Worm (Caenorhabditis elegans) whole organism, L4 larva: Measurements from ENCODE around the gene rpn-5.

Source experiments
- D1046.2 ChIP-seq: fragments of 200-800 bp; sonication (Bioruptor generic); IDR thresholded peaks from 2 replicates; pipeline ENCODE4 v1.3.6; 2022; ENCODE audit warnings: missing genetic modification characterization, missing compliant biosample characterization
- fos-1 ChIP-seq: fragments of 150-350 bp; optimal IDR thresholded peaks from 2 replicates; lab custom pipeline; 2014; ENCODE audit warnings: missing biosample characterization, missing genetic modification characterization
- hif-1 ChIP-seq, 2 experiments: sonication (generic microtip); optimal IDR thresholded peaks; 2 replicates each; lab custom pipeline; 2016 to 2017; ENCODE audit warnings: missing compliant biosample characterization in 2 of 2, missing genetic modification characterization in 2 of 2, missing genetic modification reagents in 2 of 2, missing genotype in 2 of 2, mild to moderate bottlenecking in 1 of 2
- nhr-76 ChIP-seq: fragments of 150-350 bp; optimal IDR thresholded peaks from 2 replicates; lab custom pipeline; 2014; ENCODE audit warnings: missing biosample characterization, missing genetic modification characterization
- set-16 ChIP-seq: fragments of 200-800 bp; sonication (Bioruptor generic); IDR thresholded peaks from 2 replicates; pipeline ENCODE4 v1.3.6; 2022; ENCODE audit warnings: missing genetic modification reagents, missing genetic modification characterization, missing compliant biosample characterization
- skn-1 ChIP-seq: fragments of 150-350 bp; optimal IDR thresholded peaks from 2 replicates; lab custom pipeline; 2014; ENCODE audit warnings: missing biosample characterization, missing genetic modification characterization
- ztf-11 ChIP-seq: fragments of 150-350 bp; optimal IDR thresholded peaks from 2 replicates; lab custom pipeline; 2014; ENCODE audit warnings: missing biosample characterization, missing genetic modification characterization

ce11 chrII:4658245-4658644 is 40.0 kb downstream of the rpn-5 start:
- no peak for TF ChIP-seq D1046.2 (GFP tag; lab: Robert Waterston, UW)
- no peak for TF ChIP-seq nhr-76 (tag; lab: Kevin White, UChicago)
- TF ChIP-seq skn-1 (tag; lab: Kevin White, UChicago) = no peak
- no peak for TF ChIP-seq set-16 (GFP tag; lab: Robert Waterston, UW)
- no peak for TF ChIP-seq hif-1 (tag; optimal IDR thresholded peaks at IDR 0.05; lab: Kevin White, UChicago)
- TF ChIP-seq ztf-11 (tag; lab: Kevin White, UChicago) = no peak
- TF ChIP-seq fos-1 = no peak
